Worm (Caenorhabditis elegans) whole organism, midembryonic: ENCODE results near the gene glb-24.

Experiments used
- T22C8.4 ChIP-seq: fragments of 200-800 bp; sonication (Bioruptor generic); IDR thresholded peaks from 2 replicates; pipeline ENCODE4 v1.3.6; 2022; ENCODE audit warnings: missing genetic modification characterization, missing compliant biosample characterization
- cog-1 ChIP-seq: sonication (generic microtip); optimal IDR thresholded peaks from 2 replicates; lab custom pipeline; 2016; ENCODE audit warnings: missing genetic modification characterization, missing compliant biosample characterization
- flt-1 ChIP-seq: fragments of 200-800 bp; sonication (Bioruptor generic); IDR thresholded peaks from 2 replicates; pipeline ENCODE4 v1.3.6; 2022; ENCODE audit warnings: missing genetic modification characterization, missing compliant biosample characterization
- klf-2 ChIP-seq: fragments of 200-800 bp; sonication (Bioruptor generic); conservative IDR thresholded peaks from 2 replicates; pipeline ENCODE4 v1.3.6; 2022; ENCODE audit warnings: missing genetic modification reagents, missing genetic modification characterization, missing compliant biosample characterization
- med-1 ChIP-seq: sonication (generic microtip); optimal IDR thresholded peaks from 2 replicates; lab custom pipeline; 2017; ENCODE audit warnings: missing genetic modification characterization, mild to moderate bottlenecking, missing compliant biosample characterization, antibody characterized with exemption, missing genetic modification reagents; ENCODE audit not compliant: insufficient read depth
- ref-1 ChIP-seq: fragments of 200-800 bp; sonication (Bioruptor generic); conservative IDR thresholded peaks from 2 replicates; pipeline ENCODE4 v1.3.6; 2022; ENCODE audit warnings: missing genetic modification reagents, missing genetic modification characterization, missing compliant biosample characterization
- tab-1 ChIP-seq: fragments of 200-800 bp; sonication (Bioruptor generic); IDR thresholded peaks from 2 replicates; pipeline ENCODE4 v1.3.6; 2022; ENCODE audit warnings: missing genetic modification characterization, missing compliant biosample characterization
- ztf-23 ChIP-seq: fragments of 200-800 bp; sonication (Bioruptor generic); IDR thresholded peaks from 2 replicates; pipeline ENCODE4 v1.3.6; 2022; ENCODE audit warnings: missing genetic modification reagents, missing genetic modification characterization, missing compliant biosample characterization
- ztf-29 ChIP-seq: fragments of 200-800 bp; sonication (Bioruptor generic); IDR thresholded peaks from 2 replicates; pipeline ENCODE4 v1.3.6; 2022; ENCODE audit warnings: missing genetic modification reagents, missing genetic modification characterization, missing compliant biosample characterization

The glb-24 gene

DNA sequence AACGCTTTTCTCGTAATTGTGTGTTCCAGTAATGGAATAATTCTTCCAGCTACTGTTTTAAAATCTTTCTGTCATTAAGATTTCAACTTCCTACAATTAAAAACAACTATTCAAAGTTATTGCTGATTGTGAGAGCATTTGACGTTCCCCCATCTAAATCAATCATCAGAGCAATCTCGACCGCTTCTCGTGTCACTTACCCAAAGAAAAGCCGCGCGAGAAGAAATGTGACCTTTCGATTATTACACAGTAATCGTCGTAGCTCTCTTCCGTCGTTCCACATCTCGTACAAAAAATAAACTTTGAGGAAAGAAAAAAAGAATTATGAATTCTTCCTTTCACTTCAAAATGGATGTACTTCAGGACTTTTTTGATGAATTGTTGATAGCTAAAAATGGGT, 21.7 kb upstream of the glb-24 start:
- TF ChIP-seq tab-1 (GFP tag; lab: Robert Waterston, UW) (no peak), flt-1 (no peak), ref-1 (GFP tag; lab: Robert Waterston, UW) (no peak), cog-1 (no peak), ztf-29 (GFP tag; lab: Robert Waterston, UW) (no peak), ztf-23 (GFP tag; lab: Robert Waterston, UW) (no peak), T22C8.4 (GFP tag; lab: Robert Waterston, UW) (no peak)

DNA sequence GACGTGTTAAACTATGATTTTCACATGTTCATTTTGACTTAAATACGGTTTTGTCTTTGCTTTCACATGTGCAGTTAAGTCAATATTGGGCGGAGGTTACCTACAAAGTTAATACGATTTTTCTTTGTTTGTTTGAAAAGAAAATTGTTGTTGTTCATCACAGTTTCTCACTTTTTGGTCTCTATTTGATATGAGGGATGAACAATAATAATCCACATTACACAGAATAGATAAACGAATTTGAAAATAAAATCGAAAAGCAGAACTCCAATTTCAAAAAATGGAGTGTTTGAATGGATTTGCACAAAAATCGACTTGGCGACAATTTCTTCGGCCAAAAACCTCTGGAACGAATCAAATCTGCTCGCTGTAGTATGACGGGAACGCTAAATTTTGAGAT, 21.0 kb upstream of the glb-24 start, which contains the start of gene ttr-29:
TSS of gene ttr-29 (minus strand) at position 101 of the 400 bp plus-strand sequence.
- TF ChIP-seq ztf-23 (GFP tag; lab: Robert Waterston, UW) (no peak), klf-2 (GFP tag; lab: Robert Waterston, UW) (no peak), flt-1 (no peak), med-1 (GFP tag; lab: Kevin White, UChicago) (no peak), T22C8.4 (GFP tag; lab: Robert Waterston, UW) (no peak), cog-1 (no peak), ref-1 (GFP tag; lab: Robert Waterston, UW) (no peak), tab-1 (GFP tag; lab: Robert Waterston, UW) (no peak), ztf-29 (GFP tag; lab: Robert Waterston, UW) (no peak)

DNA sequence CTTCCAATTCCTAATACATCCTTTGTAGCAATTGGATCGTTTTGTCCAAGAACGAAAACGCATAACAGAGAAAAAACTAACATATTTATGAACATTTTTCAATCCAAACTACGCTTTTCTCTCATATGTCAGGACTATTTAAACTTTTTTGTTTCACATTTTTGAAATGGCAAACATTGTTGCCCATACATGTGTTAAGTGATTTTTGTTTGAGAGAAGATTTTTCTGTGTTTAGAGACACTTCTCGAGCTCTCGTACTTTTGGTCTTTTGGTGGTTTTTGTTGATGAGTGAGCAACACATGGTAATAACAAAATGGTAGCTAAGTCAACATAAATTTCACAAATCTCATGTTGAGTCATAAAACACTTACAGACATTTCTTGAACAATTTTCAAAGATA, 19.3 kb upstream of the glb-24 start, which contains the start of gene ttr-28:
TSS of gene ttr-28 (minus strand) at position 101 of the 400 bp plus-strand sequence.
- no peak for TF ChIP-seq klf-2 (GFP tag; lab: Robert Waterston, UW)
- TF ChIP-seq tab-1 (GFP tag; lab: Robert Waterston, UW), result no peak
- TF ChIP-seq flt-1, result no peak
- TF ChIP-seq T22C8.4 (GFP tag; lab: Robert Waterston, UW), result no peak
- no peak for TF ChIP-seq cog-1

DNA sequence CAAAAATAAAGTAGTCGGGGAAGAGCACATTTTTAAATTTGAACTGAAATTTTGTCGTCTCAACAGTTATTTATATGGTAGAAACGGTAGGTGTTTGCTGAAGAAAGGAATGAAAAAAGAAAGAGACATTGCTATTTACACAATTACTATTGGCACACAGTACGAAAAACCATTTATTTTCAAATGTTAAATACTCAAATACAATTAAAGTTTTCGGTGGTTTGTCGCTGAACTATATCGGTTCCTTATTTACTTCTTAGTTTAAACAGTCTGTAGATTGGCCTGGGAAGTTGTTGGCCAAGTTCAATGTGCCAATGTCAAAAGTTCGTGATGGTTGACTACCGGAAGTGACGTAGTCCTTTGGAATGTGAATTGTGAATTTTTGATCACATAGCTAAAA, 18.3 kb upstream of the glb-24 start, which contains the start of gene ttr-27:
TSS of gene ttr-27 (minus strand) at position 45 of the 400 bp plus-strand sequence.
- TF ChIP-seq med-1 (GFP tag; lab: Kevin White, UChicago), result no peak
- no peak for TF ChIP-seq cog-1
- TF ChIP-seq flt-1, result no peak
- no peak for TF ChIP-seq tab-1 (GFP tag; lab: Robert Waterston, UW)
- TF ChIP-seq T22C8.4 (GFP tag; lab: Robert Waterston, UW), result no peak
- no peak for TF ChIP-seq ztf-23 (GFP tag; lab: Robert Waterston, UW)
- TF ChIP-seq ref-1 (GFP tag; lab: Robert Waterston, UW), result no peak
- no peak for TF ChIP-seq ztf-29 (GFP tag; lab: Robert Waterston, UW)
- TF ChIP-seq klf-2 (GFP tag; lab: Robert Waterston, UW), result no peak

DNA sequence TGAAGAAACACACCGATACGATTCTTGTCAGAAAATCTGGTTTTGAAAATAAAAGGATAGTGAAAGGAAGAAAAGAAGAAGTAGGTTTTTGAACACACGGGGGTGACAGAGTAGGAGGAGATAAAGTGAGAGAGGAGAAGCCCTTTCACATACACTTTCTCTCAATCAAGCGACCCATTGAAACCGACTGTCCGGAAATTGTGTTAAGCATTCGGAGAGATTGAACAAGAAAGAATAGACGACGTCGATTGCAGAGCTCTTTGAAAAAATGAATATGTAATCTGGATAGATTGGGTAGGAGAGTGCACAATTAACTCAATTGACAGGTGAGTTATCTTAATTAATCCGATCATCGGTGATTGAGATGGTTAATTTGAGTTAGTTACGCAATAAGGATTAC, 15.5 kb upstream of the glb-24 start:
- TF ChIP-seq ref-1 (GFP tag; lab: Robert Waterston, UW), result no peak
- no peak for TF ChIP-seq cog-1
- no peak for TF ChIP-seq med-1 (GFP tag; lab: Kevin White, UChicago)
- no peak for TF ChIP-seq flt-1

DNA sequence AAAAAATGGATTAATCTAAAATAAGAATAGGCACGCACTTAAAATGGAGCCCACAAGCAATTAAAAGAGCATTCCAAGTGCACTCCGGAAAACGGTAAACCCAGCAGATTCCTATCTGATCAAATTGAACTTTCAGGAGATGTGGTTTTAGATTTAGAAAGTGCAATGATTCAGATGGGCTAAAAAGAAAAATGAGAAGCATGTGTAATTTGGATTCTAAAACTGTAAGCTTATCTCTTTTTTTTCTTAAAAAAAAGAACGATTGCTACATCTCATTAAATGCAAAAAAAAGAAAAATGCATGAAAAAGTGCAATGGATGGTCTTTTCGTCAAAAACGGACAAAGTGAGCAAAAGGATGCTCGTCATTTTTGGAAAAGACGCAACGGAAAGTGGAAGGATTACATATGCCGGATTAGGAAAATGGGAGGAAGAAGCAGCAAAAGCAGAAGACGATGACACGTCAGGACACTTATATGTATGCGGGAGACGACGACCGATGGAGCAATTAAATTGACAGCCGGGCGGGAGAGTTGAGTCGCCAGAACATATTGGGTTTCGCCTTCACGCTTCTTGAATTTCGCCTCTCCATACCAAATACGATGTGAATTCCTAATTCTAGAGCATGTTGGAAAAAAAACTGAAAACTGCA, 12.9 kb upstream of the glb-24 start:
- no peak for TF ChIP-seq ztf-29 (GFP tag; lab: Robert Waterston, UW)
- TF ChIP-seq klf-2 (GFP tag; lab: Robert Waterston, UW), result no peak
- no peak for TF ChIP-seq ref-1 (GFP tag; lab: Robert Waterston, UW)
- TF ChIP-seq T22C8.4 (GFP tag; lab: Robert Waterston, UW), result no peak
- no peak for TF ChIP-seq med-1 (GFP tag; lab: Kevin White, UChicago)
- no peak for TF ChIP-seq ztf-23 (GFP tag; lab: Robert Waterston, UW)

DNA sequence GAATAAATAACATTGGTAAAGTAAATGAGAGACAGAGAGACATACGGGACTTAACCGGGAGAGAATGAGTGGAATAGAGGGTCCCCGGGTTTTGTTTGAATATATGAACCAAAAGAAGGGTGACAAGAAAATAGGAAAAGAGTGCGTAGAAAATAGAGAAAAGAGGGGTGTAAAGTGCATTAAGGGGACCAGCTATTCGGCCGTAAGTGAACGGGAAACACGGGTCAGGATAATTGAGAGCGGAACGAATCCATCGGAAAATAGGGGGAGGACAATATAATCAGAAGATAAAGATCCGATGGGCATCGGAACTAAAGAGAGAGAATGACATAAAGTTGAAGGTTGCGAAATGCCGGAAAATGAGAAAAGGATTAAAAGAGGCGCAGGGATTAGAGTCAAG, 11.6 kb upstream of the glb-24 start:
- TF ChIP-seq ztf-29 (GFP tag; lab: Robert Waterston, UW) (no peak), flt-1 (no peak), cog-1 (no peak), med-1 (GFP tag; lab: Kevin White, UChicago) (no peak), klf-2 (GFP tag; lab: Robert Waterston, UW) (no peak), T22C8.4 (GFP tag; lab: Robert Waterston, UW) (no peak), tab-1 (GFP tag; lab: Robert Waterston, UW) (no peak), ref-1 (GFP tag; lab: Robert Waterston, UW) (no peak), ztf-23 (GFP tag; lab: Robert Waterston, UW) (no peak)

DNA sequence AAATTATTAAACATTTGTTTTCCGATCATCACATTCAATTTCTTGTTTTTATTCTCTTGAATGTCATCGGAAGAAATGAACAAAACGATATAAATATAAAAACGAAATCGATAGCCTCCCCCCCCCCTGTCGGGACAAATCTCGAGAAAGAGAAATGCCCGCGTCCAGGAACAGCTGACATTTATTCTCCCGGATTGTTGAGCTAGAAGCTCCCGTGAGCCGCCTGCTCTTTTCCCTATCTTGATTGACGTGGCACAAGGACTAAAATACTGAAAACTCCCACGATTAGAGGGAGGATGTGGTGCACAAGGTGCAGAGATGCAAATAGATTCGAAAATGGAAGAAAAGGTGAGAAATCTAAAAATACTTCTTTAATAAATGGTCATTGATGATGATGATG, 11.1 kb upstream of the glb-24 start:
- TF ChIP-seq ztf-23 (GFP tag; lab: Robert Waterston, UW) (no peak), tab-1 (GFP tag; lab: Robert Waterston, UW) (no peak), ref-1 (GFP tag; lab: Robert Waterston, UW) (no peak), klf-2 (GFP tag; lab: Robert Waterston, UW) (no peak), T22C8.4 (GFP tag; lab: Robert Waterston, UW) (no peak), med-1 (GFP tag; lab: Kevin White, UChicago) (no peak), ztf-29 (GFP tag; lab: Robert Waterston, UW) (no peak), cog-1 (no peak), flt-1 (no peak)

DNA sequence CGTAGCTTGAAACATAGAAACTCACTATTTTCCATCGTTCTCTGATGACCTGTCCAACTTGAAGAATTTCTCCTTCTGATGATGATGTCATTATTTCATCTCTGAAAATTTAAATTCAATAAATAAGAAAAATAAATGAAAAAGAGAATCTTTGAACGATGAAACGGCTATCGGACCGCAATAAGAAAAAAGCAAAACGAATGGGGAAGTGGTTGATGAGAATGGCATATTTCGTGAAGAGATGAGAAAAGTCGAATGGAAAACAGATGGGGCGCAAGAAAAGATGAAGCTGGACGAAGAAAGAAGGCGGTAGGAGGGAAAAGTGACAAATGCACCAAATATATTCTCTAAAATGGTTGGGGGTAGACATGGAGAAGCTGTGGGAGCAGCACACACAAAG, 10.0 kb upstream of the glb-24 start, which contains the start of gene ttbk-7:
TSS of gene ttbk-7 (minus strand) at position 101 of the 400 bp plus-strand sequence.
- TF ChIP-seq med-1 (GFP tag; lab: Kevin White, UChicago) (no peak), ztf-29 (GFP tag; lab: Robert Waterston, UW) (no peak), ref-1 (GFP tag; lab: Robert Waterston, UW) (no peak), ztf-23 (GFP tag; lab: Robert Waterston, UW) (no peak), flt-1 (no peak), T22C8.4 (GFP tag; lab: Robert Waterston, UW) (no peak), klf-2 (GFP tag; lab: Robert Waterston, UW) (no peak), tab-1 (GFP tag; lab: Robert Waterston, UW) (no peak), cog-1 (no peak)
